Worm (Caenorhabditis elegans): ENCODE measurements around the gene clec-34.

clec-34 gene

ce11 chrV:16779971-16780370, 44.4 kb downstream of the clec-34 start:
- TF ChIP-seq unc-62 (GFP tag; optimal IDR thresholded peaks at IDR 0.05): no peak

- no peak for TF ChIP-seq unc-62 (GFP tag; optimal IDR thresholded peaks at IDR 0.05)
Observed at ce11 chrV:16780554-16780953, 45.0 kb downstream of the clec-34 start.

ce11 chrV:16781974-16782373, 46.4 kb downstream of the clec-34 start:
- TF ChIP-seq unc-62 (GFP tag; optimal IDR thresholded peaks at IDR 0.05): no peak

- TF ChIP-seq unc-62 (GFP tag; optimal IDR thresholded peaks at IDR 0.05): no peak
Observed at ce11 chrV:16784806-16785205, 49.2 kb downstream of the clec-34 start.

- no peak for TF ChIP-seq unc-62 (GFP tag; optimal IDR thresholded peaks at IDR 0.05)
Observed at ce11 chrV:16786012-16786411, 50.4 kb downstream of the clec-34 start.

Data from whole organism, dauer.